Worm (Caenorhabditis elegans): ENCODE results near the gene tag-124.
A peak's percentile ranks its signal among the peaks of the same experiment; 100 is the strongest.

The tag-124 gene

ce11 chrII:9609296-9609695 is 18.2 kb downstream of the tag-124 start, which contains the start of gene pap-2:
TSS of gene pap-2 (minus strand) at chrII:9609396.
- TF ChIP-seq jun-1 (tag; optimal IDR thresholded peaks at IDR 0.05) (no peak), alr-1 (tag; optimal IDR thresholded peaks at IDR 0.05; ENCODE audit: borderline replicate concordance) (no peak), C04F5.9 (tag; optimal IDR thresholded peaks at IDR 0.05) (no peak), aha-1 (tag; optimal IDR thresholded peaks at IDR 0.05) (no peak), tlp-1 (tag; optimal IDR thresholded peaks at IDR 0.05) (no peak), unc-62 (GFP tag; optimal IDR thresholded peaks at IDR 0.05) (no peak), lin-14 (GFP tag; optimal IDR thresholded peaks at IDR 0.05) (no peak)

- TF ChIP-seq elt-3 (tag; optimal IDR thresholded peaks at IDR 0.05) (no peak), lir-3 (tag; optimal IDR thresholded peaks at IDR 0.05; ENCODE audit: poor library complexity) (no peak), unc-98 (GFP tag; IDR thresholded peaks at IDR 0.05) (no peak)
Measured at ce11 chrII:9611347-9611923, 20.3 kb downstream of the tag-124 start, which contains the start of the genes T15H9.5 and T15H9.4. TSS of gene T15H9.5 (minus strand) at chrII:9611447. TSS of gene T15H9.4 (plus strand) at chrII:9611873.

- TF ChIP-seq grh-1 (GFP tag; IDR thresholded peaks at IDR 0.05) (no peak), mdl-1 (tag; optimal IDR thresholded peaks at IDR 0.05) (no peak), pag-3 (tag; optimal IDR thresholded peaks at IDR 0.05; ENCODE audit: borderline replicate concordance, insufficient read depth) (no peak), nhr-90 (tag; optimal IDR thresholded peaks at IDR 0.05; ENCODE audit: poor library complexity) (no peak), tbx-2 (tag; optimal IDR thresholded peaks at IDR 0.05) (no peak), jun-1 (tag; optimal IDR thresholded peaks at IDR 0.05) (no peak), pax-3 (tag; optimal IDR thresholded peaks at IDR 0.05) (no peak), zip-4 (GFP tag; optimal IDR thresholded peaks at IDR 0.05) (no peak), unc-62 (GFP tag; optimal IDR thresholded peaks at IDR 0.05) (no peak)
Measured at ce11 chrII:9614728-9615127, 23.6 kb downstream of the tag-124 start, which contains the start of gene hlh-6. TSS of gene hlh-6 (minus strand) at chrII:9614828.

DNA sequence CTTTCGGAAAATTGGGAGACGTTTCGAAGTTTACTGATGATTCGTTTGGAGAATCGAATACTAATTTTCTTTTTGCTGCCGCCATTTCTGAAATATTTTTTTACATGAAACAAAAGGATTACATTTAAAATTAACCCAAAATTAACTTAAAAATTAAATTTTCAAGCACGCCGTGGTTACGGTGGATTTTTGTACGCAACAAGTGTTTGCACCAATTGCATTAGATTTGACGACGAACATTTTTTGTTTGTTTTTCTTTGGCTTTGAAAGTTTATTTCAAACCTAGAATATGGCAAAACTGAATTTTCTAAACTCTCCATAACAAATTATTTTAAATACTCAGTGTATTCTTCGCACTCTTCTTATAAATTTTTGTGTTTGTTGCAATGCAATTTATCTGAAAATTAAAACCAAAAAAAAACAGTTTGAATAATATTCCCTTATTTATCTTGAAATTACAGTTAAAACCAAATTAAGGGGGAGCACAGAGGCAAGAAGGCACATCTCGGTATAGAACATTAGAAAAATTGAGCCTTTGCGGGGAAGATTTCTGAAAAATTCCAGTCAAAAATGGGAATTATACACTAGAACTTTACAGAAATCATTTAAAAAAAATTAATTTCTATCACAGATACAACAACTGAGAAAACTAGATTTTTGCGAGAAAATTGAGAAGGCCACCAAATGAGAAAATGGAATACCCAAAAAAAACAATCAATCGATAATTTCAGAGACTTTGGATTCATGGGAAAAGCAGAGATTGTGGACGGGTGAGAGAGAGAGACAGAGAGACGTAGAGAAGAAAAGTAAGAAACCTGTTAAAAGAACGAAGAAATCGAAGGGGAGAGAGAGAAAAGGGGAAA is 26.2 kb downstream of the tag-124 start, which contains the start of gene hal-3:
TSS of gene hal-3 (minus strand) at position 87 of the 863 bp plus-strand sequence.
- TF ChIP-seq efl-1 (optimal IDR thresholded peaks at IDR 0.05) (no peak), efl-1 (GFP tag; optimal IDR thresholded peaks at IDR 0.05 in 1 of 2) (peak in 1 of 2 experiments; percentile 77), lsy-2 (tag; optimal IDR thresholded peaks at IDR 0.05) (peak in 1 of 2 experiments; percentile 54), nhr-76 (tag; optimal IDR thresholded peaks at IDR 0.05) (no peak), ztf-4 (tag; optimal IDR thresholded peaks at IDR 0.05) (peak; percentile 5), nhr-47 (tag; optimal IDR thresholded peaks at IDR 0.05) (peak; percentile 1), ama-1 (optimal IDR thresholded peaks at IDR 0.05) (peak; percentile 16)

DNA sequence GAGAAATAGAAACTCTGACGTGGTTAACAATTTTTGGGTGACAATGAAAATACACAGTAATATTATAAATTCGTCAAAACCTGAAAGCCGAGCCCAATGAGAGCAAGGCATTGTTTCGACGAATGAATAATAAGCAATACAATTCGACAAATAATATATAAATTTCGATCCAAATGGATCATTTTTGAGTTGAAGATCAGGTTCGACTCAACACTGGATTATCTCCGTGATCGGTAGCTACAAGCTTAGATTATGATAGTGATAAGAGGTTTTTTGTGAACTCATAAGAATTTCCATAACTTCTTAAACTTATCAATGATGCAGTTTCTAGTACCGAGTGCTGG is 26.8 kb downstream of the tag-124 start:
- TF ChIP-seq sox-4 (tag; optimal IDR thresholded peaks at IDR 0.05) (no peak), nhr-20 (tag; optimal IDR thresholded peaks at IDR 0.05) (no peak), zip-4 (GFP tag; optimal IDR thresholded peaks at IDR 0.05) (peak; percentile 16), skn-1 (tag; optimal IDR thresholded peaks at IDR 0.05) (no peak), dpl-1 (GFP tag; optimal IDR thresholded peaks at IDR 0.05) (no peak), vab-15 (tag; optimal IDR thresholded peaks at IDR 0.05) (no peak), C04F5.9 (tag; optimal IDR thresholded peaks at IDR 0.05) (no peak), mdl-1 (tag; optimal IDR thresholded peaks at IDR 0.05) (no peak), hpl-2 (GFP tag; optimal IDR thresholded peaks at IDR 0.05) (no peak), pax-3 (tag; optimal IDR thresholded peaks at IDR 0.05) (no peak), lin-13 (GFP tag; optimal IDR thresholded peaks at IDR 0.05) (no peak), zag-1 (tag; optimal IDR thresholded peaks at IDR 0.05) (no peak), fkh-10 (GFP tag; optimal IDR thresholded peaks at IDR 0.05) (no peak), nhr-77 (tag; optimal IDR thresholded peaks at IDR 0.05) (no peak), nhr-11 (tag; optimal IDR thresholded peaks at IDR 0.05) (no peak), ceh-88 (GFP tag; IDR thresholded peaks at IDR 0.05) (no peak), snu-23 (GFP tag; optimal IDR thresholded peaks at IDR 0.05) (peak; percentile 19), C34B4.2 (tag; optimal IDR thresholded peaks at IDR 0.05) (no peak), lin-15B (tag; optimal IDR thresholded peaks at IDR 0.05) (no peak), unc-130 (tag; optimal IDR thresholded peaks at IDR 0.05) (no peak), F16B12.6 (tag; optimal IDR thresholded peaks at IDR 0.05) (no peak), pag-3 (tag; optimal IDR thresholded peaks at IDR 0.05; ENCODE audit: borderline replicate concordance, insufficient read depth) (no peak), nhr-47 (tag; optimal IDR thresholded peaks at IDR 0.05) (no peak), unc-86 (tag; optimal IDR thresholded peaks at IDR 0.05) (no peak), jun-1 (tag; optimal IDR thresholded peaks at IDR 0.05) (peak; percentile 2), nhr-90 (tag; optimal IDR thresholded peaks at IDR 0.05; ENCODE audit: poor library complexity) (peak; percentile 25)
